Worm (Caenorhabditis elegans) whole organism, L4 larva: ENCODE data around the gene gei-18.
"Not testable (repeated sequence)": the region's sequence is repeated elsewhere in the genome, so short reads cannot be mapped to it uniquely, and the experiment has no call there.

Experiments used
- ceh-44 ChIP-seq: fragments of 200-800 bp; sonication (Bioruptor generic); IDR thresholded peaks from 2 replicates; pipeline ENCODE4 v1.3.6; 2022; ENCODE audit warnings: missing genetic modification reagents, missing genetic modification characterization, missing compliant biosample characterization
- daf-16 ChIP-seq, 3 experiments: sonication (generic microtip); optimal IDR thresholded peaks; 2 replicates each; lab custom pipeline; 2016 to 2017; ENCODE audit warnings: missing genetic modification characterization in 3 of 3, missing genetic modification reagents in 3 of 3, mild to moderate bottlenecking in 2 of 3, missing compliant biosample characterization in 2 of 3, missing biosample characterization in 1 of 3, moderate library complexity in 1 of 3
- unc-62 ChIP-seq, 3 experiments: fragments of 150-350 bp in 1 of 3; sonication (generic microtip); optimal IDR thresholded peaks in 2 of 3; peaks in 1 of 3; 1 replicate in 1 of 3; 2 replicates in 2 of 3; lab custom pipeline; 2014 to 2017; ENCODE audit warnings: missing biosample characterization in 3 of 3, missing genetic modification characterization in 3 of 3, missing genetic modification reagents in 3 of 3, missing genotype in 1 of 3
- ztf-11 ChIP-seq: fragments of 150-350 bp; optimal IDR thresholded peaks from 2 replicates; lab custom pipeline; 2014; ENCODE audit warnings: missing biosample characterization, missing genetic modification characterization
- ztf-7 ChIP-seq: fragments of 150-350 bp; optimal IDR thresholded peaks from 2 replicates; lab custom pipeline; 2014; ENCODE audit warnings: missing biosample characterization, missing genetic modification characterization

DNA sequence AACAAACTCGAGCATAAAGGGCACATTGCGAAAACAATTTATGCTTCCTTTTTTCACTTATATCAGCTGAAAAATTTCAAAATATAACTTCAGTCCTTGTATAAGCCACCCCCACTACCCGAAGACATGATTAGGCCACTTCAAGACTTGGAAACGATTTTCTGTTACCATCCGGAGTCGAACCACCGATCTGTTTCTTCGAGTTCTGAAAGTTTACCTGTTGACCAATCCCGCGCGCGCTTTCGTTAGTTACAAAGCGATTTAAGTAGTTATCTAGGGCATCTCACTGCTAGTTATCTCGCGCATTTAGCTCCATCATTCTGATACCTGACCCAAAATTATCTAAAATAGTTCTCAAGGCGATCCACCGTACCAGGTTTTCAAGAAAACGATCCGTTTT is 16.8 kb downstream of the gei-18 start:
- TF ChIP-seq unc-62 (GFP tag; optimal IDR thresholded peaks at IDR 0.05 in 1 of 2; lab: Kevin White, UChicago); unc-62 (tag; optimal IDR thresholded peaks at IDR 0.05; lab: Kevin White, UChicago); ceh-44 (GFP tag; lab: Robert Waterston, UW); ztf-7 (tag; lab: Kevin White, UChicago); ztf-11 (tag; lab: Kevin White, UChicago); daf-16 (GFP tag; optimal IDR thresholded peaks at IDR 0.05; lab: Kevin White, UChicago); daf-16 (tag; optimal IDR thresholded peaks at IDR 0.05; lab: Kevin White, UChicago): not testable (repeated sequence)
